Worm (Caenorhabditis elegans) whole organism, late embryonic: Measurements from ENCODE around the gene B0432.7.
A peak's percentile ranks its signal among the peaks of the same experiment; 100 is the strongest.

ENCODE experiments used
- C08G9.2 ChIP-seq: sonication (generic microtip); optimal IDR thresholded peaks from 2 replicates; lab custom pipeline; 2016; ENCODE audit warnings: mild to moderate bottlenecking, missing genetic modification characterization, moderate library complexity, missing compliant biosample characterization
- ahr-1 ChIP-seq: sonication (generic microtip); optimal IDR thresholded peaks from 2 replicates; lab custom pipeline; 2016; ENCODE audit warnings: missing genetic modification characterization, missing compliant biosample characterization
- ceh-30 ChIP-seq: fragments of 150-350 bp; optimal IDR thresholded peaks from 2 replicates; lab custom pipeline; 2014; ENCODE audit warnings: missing biosample characterization, missing genetic modification characterization
- ceh-31 ChIP-seq: sonication (generic microtip); optimal IDR thresholded peaks from 2 replicates; lab custom pipeline; 2016; ENCODE audit warnings: missing genetic modification characterization, missing compliant biosample characterization
- ceh-45 ChIP-seq: fragments of 200-800 bp; sonication (Bioruptor generic); IDR thresholded peaks from 2 replicates; pipeline ENCODE4 v1.3.6; 2022; ENCODE audit warnings: missing genetic modification reagents, missing genetic modification characterization, missing compliant biosample characterization
- ceh-48 ChIP-seq: sonication (generic microtip); optimal IDR thresholded peaks from 2 replicates; lab custom pipeline; 2016; ENCODE audit warnings: missing genetic modification characterization, inconsistent platforms, missing compliant biosample characterization
- che-1 ChIP-seq: sonication (generic microtip); optimal IDR thresholded peaks from 2 replicates; lab custom pipeline; 2016; ENCODE audit warnings: mild to moderate bottlenecking, missing genetic modification characterization, missing compliant biosample characterization
- dmd-4 ChIP-seq: sonication (generic microtip); optimal IDR thresholded peaks from 2 replicates; lab custom pipeline; 2016; ENCODE audit warnings: borderline replicate concordance, missing genetic modification characterization, missing compliant biosample characterization
- dve-1 ChIP-seq: sonication (generic microtip); optimal IDR thresholded peaks from 2 replicates; lab custom pipeline; 2017; ENCODE audit warnings: antibody characterized with exemption, mild to moderate bottlenecking, missing genetic modification characterization, missing compliant biosample characterization
- elt-2 ChIP-seq: sonication (generic microtip); optimal IDR thresholded peaks from 2 replicates; lab custom pipeline; 2016; ENCODE audit warnings: missing genetic modification reagents, missing genetic modification characterization, missing compliant biosample characterization
- elt-4 ChIP-seq: sonication (generic microtip); optimal IDR thresholded peaks from 2 replicates; lab custom pipeline; 2016; ENCODE audit warnings: missing genetic modification characterization, missing compliant biosample characterization
- ets-4 ChIP-seq: sonication (generic microtip); optimal IDR thresholded peaks from 2 replicates; lab custom pipeline; 2016; ENCODE audit warnings: missing genetic modification characterization, missing compliant biosample characterization
- eyg-1 ChIP-seq: sonication (generic microtip); optimal IDR thresholded peaks from 2 replicates; lab custom pipeline; 2016; ENCODE audit warnings: missing genotype, missing genetic modification characterization, missing compliant biosample characterization
- fax-1 ChIP-seq: sonication (generic microtip); optimal IDR thresholded peaks from 2 replicates; lab custom pipeline; 2016; ENCODE audit warnings: missing genotype, missing genetic modification characterization, missing compliant biosample characterization
- fkh-10 ChIP-seq: fragments of 150-350 bp; optimal IDR thresholded peaks from 2 replicates; lab custom pipeline; 2014; ENCODE audit warnings: missing biosample characterization, missing genetic modification reagents, missing genetic modification characterization
- fkh-6 ChIP-seq: sonication (generic microtip); optimal IDR thresholded peaks from 2 replicates; lab custom pipeline; 2016; ENCODE audit warnings: missing genetic modification characterization, missing compliant biosample characterization
- hlh-13 ChIP-seq: fragments of 200-800 bp; sonication (Bioruptor generic); optimal IDR thresholded peaks from 2 replicates; lab custom pipeline; 2018; ENCODE audit warnings: mild to moderate bottlenecking, missing genetic modification characterization, missing compliant biosample characterization
- hlh-30 ChIP-seq: sonication (generic microtip); optimal IDR thresholded peaks from 2 replicates; lab custom pipeline; 2017; ENCODE audit warnings: antibody characterized with exemption, missing genetic modification characterization, missing compliant biosample characterization; ENCODE audit not compliant: insufficient read depth
- nhr-232 ChIP-seq: sonication (generic microtip); optimal IDR thresholded peaks from 2 replicates; lab custom pipeline; 2016; ENCODE audit warnings: missing genetic modification characterization, missing compliant biosample characterization
- pat-9 ChIP-seq: fragments of 200-800 bp; sonication (Bioruptor generic); optimal IDR thresholded peaks from 2 replicates; lab custom pipeline; 2018; ENCODE audit warnings: mild to moderate bottlenecking, missing genetic modification characterization, moderate library complexity, missing compliant biosample characterization
- ref-2 ChIP-seq: sonication (generic microtip); optimal IDR thresholded peaks from 2 replicates; lab custom pipeline; 2016; ENCODE audit warnings: missing genetic modification characterization, missing compliant biosample characterization
- rnt-1 ChIP-seq: sonication (generic microtip); optimal IDR thresholded peaks from 2 replicates; lab custom pipeline; 2016; ENCODE audit warnings: missing genetic modification characterization, missing compliant biosample characterization
- sox-2 ChIP-seq: fragments of 200-800 bp; sonication (Bioruptor generic); IDR thresholded peaks from 2 replicates; pipeline ENCODE4 v1.3.6; 2022; ENCODE audit warnings: missing genetic modification reagents, missing genetic modification characterization, missing compliant biosample characterization
- syd-9 ChIP-seq: sonication (generic microtip); optimal IDR thresholded peaks from 2 replicates; lab custom pipeline; 2016; ENCODE audit warnings: mild to moderate bottlenecking, missing genetic modification characterization, moderate library complexity, missing compliant biosample characterization
- tbx-2 ChIP-seq: sonication (generic microtip); optimal IDR thresholded peaks from 2 replicates; lab custom pipeline; 2016; ENCODE audit warnings: missing genetic modification characterization, missing compliant biosample characterization
- tbx-7 ChIP-seq: sonication (generic microtip); optimal IDR thresholded peaks from 2 replicates; lab custom pipeline; 2016; ENCODE audit warnings: missing genotype, missing genetic modification characterization, missing compliant biosample characterization
- unc-3 ChIP-seq, 2 experiments: fragments of 200-800 bp in 1 of 2; sonication (Bioruptor generic) in 1 of 2; sonication (generic microtip) in 1 of 2; conservative IDR thresholded peaks in 1 of 2; optimal IDR thresholded peaks in 1 of 2; 2 replicates each; pipeline versions ENCODE4 v1.3.6 to Lab custom; 2016 to 2022; ENCODE audit warnings: missing compliant biosample characterization in 2 of 2, missing genetic modification characterization in 2 of 2, missing genetic modification reagents in 1 of 2
- unc-42 ChIP-seq: sonication (generic microtip); optimal IDR thresholded peaks from 2 replicates; lab custom pipeline; 2016; ENCODE audit warnings: missing genotype, missing genetic modification characterization, missing compliant biosample characterization
- unc-55 ChIP-seq: sonication (generic microtip); optimal IDR thresholded peaks from 2 replicates; lab custom pipeline; 2017; ENCODE audit warnings: missing biosample characterization, missing genetic modification reagents, missing genetic modification characterization
- unc-86 ChIP-seq: sonication (generic microtip); optimal IDR thresholded peaks from 2 replicates; lab custom pipeline; 2016; ENCODE audit warnings: missing genetic modification characterization, missing compliant biosample characterization

B0432.7 gene

DNA sequence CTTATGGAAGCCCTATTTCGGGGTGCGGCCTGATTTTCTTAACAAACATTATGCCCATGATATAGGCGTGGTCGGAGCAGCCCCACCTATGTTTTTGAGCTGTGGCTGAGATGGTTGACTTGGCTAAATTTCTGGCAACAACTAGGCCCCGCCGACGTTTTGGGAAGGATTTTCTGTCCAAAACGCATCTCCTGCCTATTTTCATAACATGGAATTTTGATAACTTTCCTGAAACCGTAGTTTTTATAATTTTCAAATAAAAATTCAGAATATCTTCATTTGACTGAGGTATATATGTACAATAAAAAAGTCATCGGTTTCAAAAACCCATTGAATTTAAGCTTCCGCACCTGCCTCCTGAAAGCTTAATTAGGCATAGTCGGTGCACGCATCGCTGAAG is 47.4 kb upstream of the B0432.7 start:
- TF ChIP-seq unc-55 (no peak), ahr-1 (tag; lab: Kevin White, UChicago) (no peak), nhr-232 (tag; lab: Kevin White, UChicago) (no peak), hlh-30 (tag; lab: Kevin White, UChicago) (no peak)

DNA sequence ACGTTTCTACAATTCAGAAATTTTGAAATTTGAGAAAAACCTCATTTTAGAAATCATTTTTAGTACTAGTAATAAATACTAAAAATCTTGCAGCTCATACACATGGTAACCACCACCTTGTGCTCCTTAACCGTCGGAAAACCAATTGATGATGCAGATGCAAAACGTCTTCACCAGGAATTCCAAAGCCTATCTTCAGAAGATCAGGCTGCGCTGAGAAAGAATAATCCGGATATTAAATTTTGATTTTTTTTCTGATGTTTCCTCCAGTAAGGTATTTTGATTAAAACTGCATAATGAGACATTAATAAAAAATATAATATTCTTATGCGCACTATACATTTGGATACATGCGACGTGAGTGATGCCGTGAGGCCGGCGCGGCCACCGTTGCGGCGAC is 47.0 kb upstream of the B0432.7 start:
- TF ChIP-seq unc-3 (GFP tag; conservative IDR thresholded peaks at IDR 0.05; lab: Robert Waterston, UW), result no peak
- no peak for TF ChIP-seq unc-3 (tag; optimal IDR thresholded peaks at IDR 0.05; lab: Kevin White, UChicago)
- TF ChIP-seq ceh-48 (tag; lab: Kevin White, UChicago), result no peak
- TF ChIP-seq unc-86 (tag; lab: Kevin White, UChicago), result no peak
- no peak for TF ChIP-seq ets-4 (tag; lab: Kevin White, UChicago)
- no peak for TF ChIP-seq che-1
- no peak for TF ChIP-seq pat-9 (tag; lab: Kevin White, UChicago)
- no peak for TF ChIP-seq tbx-2 (tag; lab: Kevin White, UChicago)
- no peak for TF ChIP-seq elt-4 (tag; lab: Kevin White, UChicago)
- TF ChIP-seq dve-1 (tag; lab: Kevin White, UChicago), result no peak
- no peak for TF ChIP-seq sox-2 (GFP tag; lab: Robert Waterston, UW)
- TF ChIP-seq syd-9 (tag; lab: Kevin White, UChicago), result no peak
- no peak for TF ChIP-seq nhr-232 (tag; lab: Kevin White, UChicago)

DNA sequence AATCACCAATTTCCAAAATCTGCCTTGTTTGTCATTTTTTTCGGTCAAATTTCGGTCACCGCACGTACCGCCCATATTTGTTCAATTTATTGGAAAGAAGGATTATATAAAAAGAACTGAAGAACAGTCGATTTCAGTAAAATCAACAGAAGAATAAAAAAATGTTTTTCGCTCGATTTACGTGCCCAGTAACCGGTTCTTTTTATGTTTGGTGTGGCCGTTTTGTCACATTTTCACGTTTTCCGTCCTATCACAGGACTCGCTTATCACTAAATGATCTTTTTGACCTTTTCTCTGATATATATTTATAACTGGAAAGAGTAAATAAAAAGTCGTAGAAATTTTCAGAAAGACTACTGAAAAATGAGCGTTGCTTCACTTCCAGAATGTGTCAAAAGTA is 45.7 kb upstream of the B0432.7 start, which contains the start of gene far-7:
far-7 (plus strand) TSS at position 331 of the 400 bp plus-strand sequence.
- TF ChIP-seq eyg-1 (tag; lab: Kevin White, UChicago) (no peak), fkh-10 (GFP tag; lab: Kevin White, UChicago) (no peak), ceh-45 (GFP tag; lab: Robert Waterston, UW) (no peak), sox-2 (GFP tag; lab: Robert Waterston, UW) (no peak), pat-9 (tag; lab: Kevin White, UChicago) (no peak)
- TF ChIP-seq, all 69 proteins: peak for 0

DNA sequence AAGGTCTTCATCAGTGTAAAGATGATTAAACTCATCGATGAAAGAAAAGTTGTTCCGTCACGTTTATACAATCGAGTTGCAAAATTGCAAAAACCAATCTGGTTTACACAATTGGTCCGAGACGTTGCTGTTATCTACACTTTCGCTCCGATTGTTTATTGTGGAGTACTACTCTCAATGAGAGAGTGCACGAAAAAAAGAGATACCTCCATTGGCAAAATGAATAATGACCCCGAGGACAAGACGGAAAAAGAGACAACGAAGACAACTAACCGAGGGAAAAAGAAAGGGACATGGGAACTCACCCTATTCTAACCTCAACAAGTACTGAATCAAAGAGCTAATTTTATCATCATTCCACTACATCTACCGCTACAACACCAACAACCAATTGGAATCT is 39.8 kb upstream of the B0432.7 start:
- TF ChIP-seq unc-55 (peak; percentile 65), elt-2 (tag; lab: Kevin White, UChicago) (peak; percentile 66), C08G9.2 (tag; lab: Kevin White, UChicago) (no peak), fkh-6 (tag; lab: Kevin White, UChicago) (no peak), rnt-1 (tag; lab: Kevin White, UChicago) (peak; percentile 15), ref-2 (tag; lab: Kevin White, UChicago) (peak; percentile 18)

DNA sequence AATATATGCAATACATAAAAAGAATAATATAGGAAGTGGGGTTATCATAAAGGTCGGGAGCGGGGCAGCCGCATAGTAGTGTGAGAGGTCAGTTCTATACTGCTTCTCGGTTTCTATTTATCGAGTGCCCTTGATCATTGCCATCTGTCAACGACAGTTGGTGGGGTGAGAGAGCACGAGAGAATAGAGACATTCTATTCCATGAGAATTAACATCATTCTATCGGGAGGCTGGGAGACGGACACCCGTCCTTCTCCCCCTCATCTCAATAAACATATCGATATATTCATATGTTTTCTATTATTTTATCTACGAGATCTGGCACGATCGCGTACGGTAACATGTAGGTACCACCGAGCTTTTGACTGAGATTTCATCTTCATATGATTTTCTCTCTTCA is 38.3 kb upstream of the B0432.7 start, which contains the start of gene mps-2:
mps-2 (minus strand) TSS at position 101 of the 400 bp plus-strand sequence.
- TF ChIP-seq unc-55, result peak; percentile 9

DNA sequence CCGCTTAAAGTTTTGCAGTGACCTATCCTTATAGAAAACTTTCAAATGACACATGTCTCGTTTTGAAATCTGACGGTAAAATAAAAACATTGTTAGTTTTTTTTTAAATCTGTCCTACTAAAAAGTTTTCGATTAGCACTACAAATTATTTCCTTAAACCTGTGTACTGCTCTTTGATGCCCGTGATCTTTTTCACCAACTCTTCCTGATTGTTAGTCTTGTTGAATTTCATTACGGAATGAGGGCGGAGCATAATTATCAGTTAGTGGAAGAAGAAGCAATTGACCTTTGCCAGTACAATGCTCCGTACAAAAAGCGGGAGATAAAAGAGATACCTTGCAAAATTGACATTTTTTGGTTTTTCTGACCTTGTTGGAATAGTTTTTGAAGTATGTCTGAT is 33.4 kb upstream of the B0432.7 start, which contains the start of gene K01A2.4:
K01A2.4 (plus strand) TSS at position 301 of the 400 bp plus-strand sequence.
- TF ChIP-seq unc-42 (no peak), ceh-31 (tag; lab: Kevin White, UChicago) (no peak), dmd-4 (no peak), rnt-1 (tag; lab: Kevin White, UChicago) (no peak), ref-2 (tag; lab: Kevin White, UChicago) (no peak), nhr-232 (tag; lab: Kevin White, UChicago) (no peak), tbx-2 (tag; lab: Kevin White, UChicago) (no peak), unc-55 (no peak)
- TF ChIP-seq, all 69 proteins: peak for 0

DNA sequence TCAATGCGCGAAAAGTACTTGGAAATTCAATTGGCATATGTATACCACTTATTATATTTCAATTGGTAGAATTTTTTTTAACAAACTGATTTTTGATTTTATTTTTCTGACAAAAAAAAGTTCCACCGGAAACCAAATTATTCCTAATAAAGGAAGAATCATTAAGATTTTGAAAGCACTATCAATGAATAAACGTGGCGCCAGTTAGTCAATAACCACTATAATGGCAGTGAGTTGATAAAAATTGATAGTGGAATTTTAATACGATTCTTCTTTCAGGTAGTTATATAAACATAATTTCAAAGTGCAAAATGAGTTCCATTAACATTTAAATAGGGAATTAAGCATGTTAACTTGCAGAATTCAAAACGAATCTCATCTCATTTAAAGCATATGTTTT is 31.9 kb upstream of the B0432.7 start, which contains the start of gene col-69:
col-69 (minus strand) TSS at position 101 of the 400 bp plus-strand sequence.
- TF ChIP-seq ceh-45 (GFP tag; lab: Robert Waterston, UW) (no peak), tbx-7 (tag; lab: Kevin White, UChicago) (no peak), fax-1 (tag; lab: Kevin White, UChicago) (no peak), elt-4 (tag; lab: Kevin White, UChicago) (no peak), ceh-31 (tag; lab: Kevin White, UChicago) (no peak), hlh-13 (GFP tag; lab: Kevin White, UChicago) (no peak), ceh-30 (tag; lab: Kevin White, UChicago) (no peak), sox-2 (GFP tag; lab: Robert Waterston, UW) (no peak), tbx-2 (tag; lab: Kevin White, UChicago) (no peak), elt-2 (tag; lab: Kevin White, UChicago) (no peak)
